Worm (Caenorhabditis elegans): ENCODE data around the gene nlp-51.

DNA sequence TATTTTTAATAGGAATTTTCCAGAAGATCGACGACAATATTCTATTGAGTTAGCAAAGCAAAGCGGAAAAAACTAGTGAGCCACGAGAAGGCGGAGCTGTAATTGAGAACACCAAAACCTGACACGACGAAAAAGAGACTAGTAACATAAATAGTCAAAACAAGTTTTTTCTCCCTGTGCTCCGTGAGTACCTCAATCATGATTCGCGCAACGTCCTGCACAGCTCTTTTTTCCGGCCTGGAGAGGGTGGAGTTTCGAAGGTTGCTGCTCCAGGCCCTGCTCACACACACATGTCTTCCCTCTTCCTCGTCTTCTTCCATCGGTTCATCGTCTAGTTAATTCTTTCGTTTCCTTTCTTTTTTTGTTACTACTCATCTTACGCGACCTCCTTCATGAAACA, 32.1 kb upstream of the nlp-51 start, which contains the start of gene clh-2:
- no peak for TF ChIP-seq him-1 (tag; optimal IDR thresholded peaks at IDR 0.05)
- TF ChIP-seq W03F9.2 (tag; optimal IDR thresholded peaks at IDR 0.05) = no peak
